Fruit fly (Drosophila melanogaster) whole organism, embryonic: ENCODE measurements around the gene CG16734.

Experiments used
- CG10147 ChIP-seq: fragments of 200-800 bp; sonication (Bioruptor generic); optimal IDR thresholded peaks from 2 replicates; lab custom pipeline; 2019; ENCODE audit warnings: missing biosample characterization, mild to moderate bottlenecking, missing genetic modification characterization, moderate library complexity
- CG13424 ChIP-seq: fragments of 200-800 bp; sonication (Bioruptor generic); optimal IDR thresholded peaks from 2 replicates; lab custom pipeline; 2019; ENCODE audit warnings: missing biosample characterization, mild to moderate bottlenecking, missing genetic modification characterization, moderate library complexity
- CG13775 ChIP-seq: fragments of 200-800 bp; sonication (Bioruptor generic); optimal IDR thresholded peaks from 3 replicates; lab custom pipeline; 2017; ENCODE audit warnings: missing biosample characterization, mild to moderate bottlenecking, missing genetic modification characterization
- CG14441 ChIP-seq: fragments of 200-800 bp; sonication (Bioruptor generic); IDR thresholded peaks from 2 replicates; pipeline ENCODE4 v1.3.6; 2022; ENCODE audit warnings: missing biosample characterization, missing genetic modification characterization
- CG16815 ChIP-seq: fragments of 200-800 bp; sonication (Bioruptor generic); optimal IDR thresholded peaks from 3 replicates; lab custom pipeline; 2017; ENCODE audit warnings: missing biosample characterization, mild to moderate bottlenecking, missing genetic modification characterization
- CG16863 ChIP-seq: fragments of 200-800 bp; sonication (Bioruptor generic); optimal IDR thresholded peaks from 3 replicates; lab custom pipeline; 2016; ENCODE audit warnings: missing biosample characterization, missing genetic modification characterization
- CG2712 ChIP-seq: fragments of 200-800 bp; optimal IDR thresholded peaks from 3 replicates; lab custom pipeline; 2019; ENCODE audit warnings: missing biosample characterization, mild to moderate bottlenecking, missing genetic modification characterization, moderate library complexity
- CG3163 ChIP-seq: fragments of 200-800 bp; sonication (Bioruptor generic); optimal IDR thresholded peaks from 3 replicates; lab custom pipeline; 2016; ENCODE audit warnings: missing biosample characterization, missing genetic modification characterization
- CG34422 ChIP-seq: fragments of 200-800 bp; sonication (Bioruptor generic); IDR thresholded peaks from 3 replicates; pipeline ENCODE4 v1.3.6; 2022; ENCODE audit warnings: missing biosample characterization, missing genetic modification characterization
- CG42726 ChIP-seq: fragments of 200-800 bp; sonication (Bioruptor generic); IDR thresholded peaks from 2 replicates; pipeline ENCODE4 v1.3.6; 2022; ENCODE audit warnings: missing biosample characterization, missing genetic modification characterization; ENCODE audit not compliant: partially characterized antibody
- CG43689 ChIP-seq: fragments of 200-800 bp; sonication (Bioruptor generic); IDR thresholded peaks from 2 replicates; pipeline ENCODE4 v1.3.6; 2022; ENCODE audit warnings: missing biosample characterization, missing genetic modification characterization
- CG5953 ChIP-seq: fragments of 200-800 bp; sonication (Bioruptor generic); IDR thresholded peaks from 2 replicates; pipeline ENCODE4 v1.3.6; 2022; ENCODE audit warnings: missing biosample characterization, missing genetic modification characterization
- CG8281 ChIP-seq: fragments of 200-800 bp; sonication (Bioruptor generic); optimal IDR thresholded peaks from 2 replicates; lab custom pipeline; 2018; ENCODE audit warnings: missing biosample characterization, mild to moderate bottlenecking, missing genetic modification characterization, moderate library complexity
- CG8478 ChIP-seq: fragments of >200 bp; optimal IDR thresholded peaks from 2 replicates; lab custom pipeline; 2018
- CG8944 ChIP-seq: fragments of 200-800 bp; sonication (Bioruptor generic); optimal IDR thresholded peaks from 3 replicates; lab custom pipeline; 2016; ENCODE audit warnings: missing biosample characterization, missing genetic modification characterization
- CHES-1-like ChIP-seq: fragments of 200-800 bp; sonication (Bioruptor generic); optimal IDR thresholded peaks from 2 replicates; lab custom pipeline; 2016; ENCODE audit warnings: missing biosample characterization, missing genetic modification characterization
- Kr ChIP-seq: fragments of 200-800 bp; sonication (Bioruptor generic); optimal IDR thresholded peaks from 2 replicates; lab custom pipeline; 2017; ENCODE audit warnings: missing biosample characterization, mild to moderate bottlenecking, missing genetic modification characterization
- NC2α ChIP-seq: fragments of 200-800 bp; sonication (Bioruptor generic); optimal IDR thresholded peaks from 2 replicates; lab custom pipeline; 2016; ENCODE audit warnings: missing biosample characterization, missing genetic modification characterization
- Rx ChIP-seq: fragments of 200-800 bp; sonication (Bioruptor generic); IDR thresholded peaks from 2 replicates; pipeline ENCODE4 v1.3.6; 2022; ENCODE audit warnings: missing biosample characterization, missing genetic modification characterization
- Spps ChIP-seq: fragments of 200-800 bp; sonication (Bioruptor generic); optimal IDR thresholded peaks from 2 replicates; lab custom pipeline; 2018; ENCODE audit warnings: missing biosample characterization, mild to moderate bottlenecking, missing genetic modification characterization
- TFAM ChIP-seq: fragments of 200-800 bp; sonication (Bioruptor generic); optimal IDR thresholded peaks from 2 replicates; lab custom pipeline; 2017; ENCODE audit warnings: missing biosample characterization, missing genetic modification characterization, inconsistent platforms
- ab ChIP-seq: fragments of 200-800 bp; sonication (Bioruptor generic); optimal IDR thresholded peaks from 2 replicates; lab custom pipeline; 2016; ENCODE audit warnings: missing biosample characterization, missing genetic modification characterization
- abd-A ChIP-seq: fragments of 200-800 bp; sonication (Bioruptor generic); optimal IDR thresholded peaks from 3 replicates; lab custom pipeline; 2019; ENCODE audit warnings: missing biosample characterization, mild to moderate bottlenecking, missing genetic modification characterization, moderate library complexity
- ac ChIP-seq: fragments of 200-800 bp; sonication (Bioruptor generic); optimal IDR thresholded peaks from 3 replicates; lab custom pipeline; 2017; ENCODE audit warnings: missing biosample characterization, mild to moderate bottlenecking, missing genetic modification characterization
- ash1 ChIP-seq: fragments of 200-800 bp; sonication (Bioruptor generic); optimal IDR thresholded peaks from 2 replicates; lab custom pipeline; 2018; ENCODE audit warnings: missing biosample characterization, mild to moderate bottlenecking, missing genetic modification characterization
- ato ChIP-seq: fragments of 200-800 bp; sonication (Bioruptor generic); IDR thresholded peaks from 2 replicates; pipeline ENCODE4 v1.3.6; 2022; ENCODE audit warnings: missing biosample characterization, missing genetic modification characterization; ENCODE audit not compliant: partially characterized antibody
- bab2 ChIP-seq: fragments of 200-800 bp; sonication (Bioruptor generic); optimal IDR thresholded peaks from 2 replicates; lab custom pipeline; 2016; ENCODE audit warnings: missing biosample characterization, missing genetic modification characterization
- bigmax ChIP-seq: fragments of 200-800 bp; sonication (Bioruptor generic); optimal IDR thresholded peaks from 2 replicates; lab custom pipeline; 2018; ENCODE audit warnings: missing biosample characterization, mild to moderate bottlenecking, missing genetic modification characterization
- cad ChIP-seq: fragments of >200 bp; optimal IDR thresholded peaks from 2 replicates; lab custom pipeline; 2017; ENCODE audit warnings: missing biosample characterization, missing genetic modification characterization
- cg ChIP-seq: fragments of 200-800 bp; sonication (Bioruptor generic); optimal IDR thresholded peaks from 3 replicates; lab custom pipeline; 2019; ENCODE audit warnings: missing biosample characterization, mild to moderate bottlenecking, missing genetic modification characterization, moderate library complexity
- emc ChIP-seq: fragments of 200-800 bp; sonication (Bioruptor generic); optimal IDR thresholded peaks from 2 replicates; lab custom pipeline; 2016; ENCODE audit warnings: missing biosample characterization, missing genetic modification characterization
- her ChIP-seq: fragments of 200-800 bp; sonication (Bioruptor generic); optimal IDR thresholded peaks from 2 replicates; lab custom pipeline; 2016; ENCODE audit warnings: missing biosample characterization, missing genetic modification characterization
- maf-S ChIP-seq: fragments of 200-800 bp; sonication (Bioruptor generic); optimal IDR thresholded peaks from 2 replicates; lab custom pipeline; 2016; ENCODE audit warnings: missing biosample characterization, missing genetic modification characterization
- ro ChIP-seq: fragments of 200-800 bp; sonication (Bioruptor generic); IDR thresholded peaks from 2 replicates; pipeline ENCODE4 v1.3.6; 2022; ENCODE audit warnings: missing biosample characterization, missing genetic modification characterization
- run ChIP-seq: fragments of 200-800 bp; sonication (Bioruptor generic); optimal IDR thresholded peaks from 3 replicates; lab custom pipeline; 2018; ENCODE audit warnings: missing biosample characterization, mild to moderate bottlenecking, missing genetic modification characterization
- sc ChIP-seq, 3 experiments: fragments of >200 bp in 2 of 3; fragments of 200-800 bp in 1 of 3; sonication (Bioruptor generic) in 1 of 3; optimal IDR thresholded peaks; 2 replicates in 2 of 3; 3 replicates in 1 of 3; lab custom pipeline; 2017; ENCODE audit warnings: mild to moderate bottlenecking in 1 of 3, missing biosample characterization in 1 of 3, missing genetic modification characterization in 1 of 3, missing genetic modification reagents in 1 of 3
- stc ChIP-seq: fragments of 200-800 bp; sonication (Bioruptor generic); IDR thresholded peaks from 2 replicates; pipeline ENCODE4 v1.3.6; 2022; ENCODE audit warnings: missing biosample characterization, missing genetic modification characterization
- vnd ChIP-seq: fragments of 200-800 bp; sonication (Bioruptor generic); IDR thresholded peaks from 3 replicates; pipeline ENCODE4 v1.3.6; 2022; ENCODE audit warnings: missing biosample characterization, missing genetic modification characterization; ENCODE audit not compliant: partially characterized antibody
- zen ChIP-seq: fragments of 200-800 bp; sonication (Bioruptor generic); optimal IDR thresholded peaks from 3 replicates; lab custom pipeline; 2018; ENCODE audit warnings: missing biosample characterization, mild to moderate bottlenecking, missing genetic modification characterization, moderate library complexity

The CG16734 gene

DNA sequence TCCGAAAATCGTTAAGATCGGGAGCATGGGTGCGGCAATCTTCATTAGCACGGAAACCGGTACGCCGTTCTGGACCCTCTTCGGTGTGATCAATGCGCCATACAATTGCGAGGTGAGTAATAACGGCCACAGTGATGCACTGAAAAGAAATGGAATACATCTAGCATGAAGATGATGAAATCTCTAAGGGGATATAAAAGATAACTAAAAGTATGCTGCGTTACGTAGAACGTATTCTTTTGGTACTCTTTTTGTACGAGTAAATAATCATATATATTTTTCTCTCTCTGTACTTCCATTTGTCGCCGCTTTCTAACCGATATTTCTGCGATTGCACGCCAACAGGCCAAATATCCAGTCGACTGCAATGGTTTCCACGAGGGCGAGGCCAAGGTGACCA is 4.0 kb upstream of the CG16734 start (continued):
- TF ChIP-seq CG10147 (no peak), CG13424 (tag; lab: Kevin White, UChicago) (peak; percentile 16), abd-A (tag; lab: Kevin White, UChicago) (no peak), CG42726 (GFP tag; lab: Robert Waterston, UW) (no peak), CG14441 (GFP tag; lab: Robert Waterston, UW) (no peak; the same call in 1 of the 2 replicates), ato (GFP tag; lab: Robert Waterston, UW) (no peak), NC2α (GFP tag; lab: Kevin White, UChicago) (no peak), run (no peak), CG8944 (GFP tag; lab: Kevin White, UChicago) (no peak), CHES-1-like (GFP tag; lab: Kevin White, UChicago) (no peak), CG8478 (lab: Kevin White, UChicago) (no peak), CG43689 (GFP tag; lab: Robert Waterston, UW) (no peak), TFAM (GFP tag; lab: Kevin White, UChicago) (no peak), cg (GFP tag; lab: Kevin White, UChicago) (no peak), cad (GFP tag; lab: Kevin White, UChicago) (no peak), Kr (GFP tag; lab: Kevin White, UChicago) (no peak), CG2712 (peak; percentile 45), sc (optimal IDR thresholded peaks at IDR 0.05; lab: Kevin White, UChicago) (no peak), sc (GFP tag; optimal IDR thresholded peaks at IDR 0.05; lab: Kevin White, UChicago) (no peak), ro (GFP tag; lab: Robert Waterston, UW) (no peak), ab (GFP tag; lab: Kevin White, UChicago) (no peak)
- TF ChIP-seq, all 482 proteins: peak for 91

DNA sequence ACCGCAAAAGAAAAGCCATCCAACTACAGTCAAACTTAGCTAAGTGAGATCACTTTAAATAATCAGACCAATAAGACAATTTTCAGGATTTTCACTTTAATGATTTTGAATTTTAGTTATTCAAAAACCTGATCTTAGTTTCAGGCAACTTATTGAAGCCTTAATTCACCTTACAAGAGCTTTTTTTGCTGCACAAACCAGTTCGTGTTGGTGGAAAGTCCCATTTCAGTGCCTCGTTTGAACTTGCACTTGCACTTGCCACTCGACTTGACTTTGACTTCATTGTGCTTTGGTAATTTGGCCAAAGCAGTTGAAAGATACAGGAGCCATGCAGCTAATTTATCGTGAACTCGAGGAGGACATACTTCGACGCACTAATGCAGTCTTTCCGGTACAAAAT is 3.3 kb upstream of the CG16734 start, which contains the start of gene St2:
TSS of gene St2 (plus strand) at position 301 of the 400 bp plus-strand sequence.
- TF ChIP-seq emc, result no peak
- no peak for TF ChIP-seq ac (GFP tag; lab: Kevin White, UChicago)
- no peak for TF ChIP-seq Spps (tag; lab: Kevin White, UChicago)
- no peak for TF ChIP-seq bigmax (GFP tag; lab: Kevin White, UChicago)
- TF ChIP-seq stc (GFP tag; lab: Robert Waterston, UW), result no peak
- no peak for TF ChIP-seq CG5953
- TF ChIP-seq CG3163, result no peak
- TF ChIP-seq maf-S, result no peak
- TF ChIP-seq CG16815 (GFP tag; lab: Kevin White, UChicago), result no peak
- no peak for TF ChIP-seq bab2
- TF ChIP-seq Rx (GFP tag; lab: Robert Waterston, UW), result no peak
- no peak for TF ChIP-seq CG13775 (GFP tag; lab: Kevin White, UChicago)
- no peak for TF ChIP-seq CG34422
- no peak for TF ChIP-seq CG8281 (tag; lab: Kevin White, UChicago)

DNA sequence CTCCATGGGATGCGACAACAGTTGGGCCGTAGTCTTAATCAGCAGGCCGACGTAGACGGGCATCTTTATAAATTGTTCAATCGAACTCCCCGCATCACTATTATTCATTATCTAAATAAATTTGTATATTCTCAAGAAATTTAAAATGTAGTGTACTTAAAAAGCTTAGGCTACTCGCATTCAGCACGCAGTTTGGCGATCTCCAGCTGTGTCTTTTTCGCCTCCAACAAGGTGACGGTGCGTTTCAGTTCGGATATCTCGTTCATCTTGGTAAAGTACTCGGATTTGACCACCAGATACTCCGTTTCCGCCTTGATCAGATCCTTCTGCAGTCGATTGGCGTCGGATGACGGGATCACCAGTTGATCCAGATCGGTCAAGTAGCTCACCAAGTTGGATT is 2.8 kb downstream of the CG16734 start, which contains the start of gene CG16736:
TSS of gene CG16736 (minus strand) at position 101 of the 400 bp plus-strand sequence.
- TF ChIP-seq ash1 (GFP tag; lab: Kevin White, UChicago) (no peak), CG8478 (lab: Kevin White, UChicago) (no peak), CG16863 (GFP tag; lab: Kevin White, UChicago) (no peak), her (GFP tag; lab: Kevin White, UChicago) (no peak), zen (no peak), vnd (GFP tag; lab: Robert Waterston, UW) (no peak)
